Fruit fly (Drosophila melanogaster): ENCODE results near the gene Nepl17.
A peak's percentile ranks its signal among the peaks of the same experiment; 100 is the strongest.

Gene Nepl17

DNA sequence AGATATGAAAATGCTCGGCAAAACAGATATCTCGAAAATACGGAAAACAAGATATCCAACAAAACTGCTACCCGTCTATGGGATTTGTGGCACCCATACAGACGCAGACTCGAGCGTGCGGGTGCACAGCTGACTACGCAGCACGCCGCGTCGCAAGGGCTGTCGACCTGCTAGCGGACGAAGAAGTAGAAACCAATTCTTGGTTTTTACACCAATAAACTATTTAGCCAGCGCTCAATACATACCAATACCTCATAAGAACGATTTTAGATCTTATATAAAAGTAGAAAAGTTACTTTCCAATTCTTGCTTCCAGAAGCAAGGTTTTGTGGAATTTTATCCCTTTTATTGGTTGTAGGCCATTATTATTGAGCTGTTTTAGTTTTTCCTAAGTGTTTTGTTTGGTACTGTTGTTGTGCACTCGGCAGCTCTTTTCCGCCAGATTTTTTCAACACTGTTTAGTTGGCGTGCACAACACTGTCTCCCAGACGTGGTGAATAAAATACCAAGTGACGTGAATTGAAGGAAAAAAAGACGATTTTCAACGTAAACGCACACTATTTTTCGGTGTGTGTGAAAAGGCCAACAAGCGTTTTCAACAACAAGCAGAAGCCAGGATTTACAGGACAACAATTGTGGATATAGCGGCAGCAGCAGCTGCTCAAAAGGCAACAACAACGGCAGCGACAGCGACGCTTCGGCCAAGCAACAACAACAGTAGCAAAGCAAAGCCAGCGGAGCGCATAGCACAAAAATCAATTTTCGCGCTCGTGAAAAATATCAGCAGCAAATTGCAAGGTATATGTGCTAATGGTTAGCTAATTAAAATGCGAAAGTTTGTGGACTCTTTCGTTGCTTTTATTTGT, 16.1 kb downstream of the Nepl17 start (continued):
- TF ChIP-seq Sox102F (GFP tag; optimal IDR thresholded peaks at IDR 0.05): peak; percentile 79
- peak; percentile 83 for TF ChIP-seq CG10631 (GFP tag; optimal IDR thresholded peaks at IDR 0.05)
- peak; percentile 69 for TF ChIP-seq vri (GFP tag; optimal IDR thresholded peaks at IDR 0.05)
- TF ChIP-seq CG31627 (GFP tag; optimal IDR thresholded peaks at IDR 0.05): peak; percentile 87
- no peak for TF ChIP-seq Eip93F (GFP tag; optimal IDR thresholded peaks at IDR 0.05)
- TF ChIP-seq cyc (GFP tag; optimal IDR thresholded peaks at IDR 0.05): peak; percentile 90
- TF ChIP-seq CG16779 (tag; optimal IDR thresholded peaks at IDR 0.05): peak; percentile 15
- peak; percentile 70 for TF ChIP-seq dac (GFP tag; optimal IDR thresholded peaks at IDR 0.05)
- peak; percentile 55 for TF ChIP-seq Lpt (GFP tag; optimal IDR thresholded peaks at IDR 0.05)
- TF ChIP-seq achi (GFP tag; optimal IDR thresholded peaks at IDR 0.05): peak; percentile 84

DNA sequence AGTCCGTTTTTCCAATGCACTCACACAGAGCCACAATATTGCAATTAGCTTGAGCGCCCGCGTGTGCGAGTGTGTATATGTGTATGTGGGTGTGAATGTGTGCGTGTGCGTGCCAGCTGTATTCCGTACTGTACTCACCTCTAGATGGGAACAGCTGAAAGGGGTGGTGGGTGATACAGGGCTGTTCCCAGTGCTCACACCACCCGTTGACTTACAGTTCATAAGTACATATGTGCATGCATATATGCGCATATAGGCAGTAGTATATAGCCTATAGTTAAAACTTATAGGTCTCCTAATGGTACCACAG, 16.7 kb downstream of the Nepl17 start:
- TF ChIP-seq Blimp-1 (GFP tag; optimal IDR thresholded peaks at IDR 0.05) (no peak), Eip78C (GFP tag) (peak; percentile 52), svp (GFP tag) (peak; percentile 58), Sox102F (GFP tag; optimal IDR thresholded peaks at IDR 0.05) (no peak), ss (GFP tag; optimal IDR thresholded peaks at IDR 0.05) (peak in 1 of 2 experiments; percentile 54), eg (GFP tag; IDR thresholded peaks at IDR 0.05) (peak; percentile 48; the same call in 1 of the 3 replicates), net (GFP tag; optimal IDR thresholded peaks at IDR 0.05) (peak; percentile 5)

DNA sequence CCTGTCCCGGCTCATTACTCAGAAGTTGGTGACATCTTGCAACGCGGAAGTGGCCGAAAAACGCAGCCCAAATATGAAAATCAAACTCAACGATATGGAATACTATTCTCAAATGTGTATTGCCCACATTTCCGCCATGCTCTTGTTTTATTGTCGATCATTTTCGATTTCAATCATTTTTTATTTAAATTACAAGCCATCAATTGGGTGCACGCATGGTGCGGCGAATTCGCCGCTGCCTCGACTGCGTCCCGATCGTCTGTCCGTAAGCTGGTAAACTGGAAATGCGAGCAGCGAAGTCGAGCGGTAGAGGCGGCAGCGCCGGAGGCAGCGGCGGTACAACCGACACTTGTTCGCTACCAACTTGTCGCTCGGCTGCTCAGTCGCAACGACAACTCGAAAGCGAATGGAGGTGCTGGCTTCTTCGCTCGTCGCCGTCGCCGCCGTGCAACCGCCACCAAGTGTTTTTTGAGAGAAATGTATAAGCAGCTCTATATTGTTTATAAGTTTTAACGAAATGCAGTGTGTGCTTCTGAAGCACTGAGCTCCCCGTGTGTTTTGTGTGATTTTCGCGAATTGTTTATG, 18.9 kb downstream of the Nepl17 start:
- peak; percentile 54 for TF ChIP-seq svp (GFP tag)
- no peak for TF ChIP-seq Hr39 (GFP tag; optimal IDR thresholded peaks at IDR 0.05)
- TF ChIP-seq CG6276 (GFP tag; optimal IDR thresholded peaks at IDR 0.05): peak; percentile 21
- TF ChIP-seq dsx (GFP tag; optimal IDR thresholded peaks at IDR 0.05; ENCODE audit: poor library complexity, severe bottlenecking): no peak
- peak; percentile 26 for TF ChIP-seq esn (GFP tag; optimal IDR thresholded peaks at IDR 0.05)
- no peak for TF ChIP-seq pdm3 (GFP tag; optimal IDR thresholded peaks at IDR 0.05)
- TF ChIP-seq CG10669 (GFP tag; optimal IDR thresholded peaks at IDR 0.05): no peak
- peak; percentile 46; the same call in 1 of the 3 replicates for TF ChIP-seq eg (GFP tag; IDR thresholded peaks at IDR 0.05)
- peak; percentile 65 for TF ChIP-seq CG6163 (GFP tag; IDR thresholded peaks at IDR 0.05)
- peak; percentile 8 for TF ChIP-seq CG1621 (tag; optimal IDR thresholded peaks at IDR 0.05)
- TF ChIP-seq CG3919 (GFP tag; optimal IDR thresholded peaks at IDR 0.05): peak; percentile 64
- no peak for TF ChIP-seq topi (GFP tag; optimal IDR thresholded peaks at IDR 0.05)
- peak; percentile 56 for TF ChIP-seq Eip78C (GFP tag)
- no peak for TF ChIP-seq cyc (GFP tag; optimal IDR thresholded peaks at IDR 0.05)
- TF ChIP-seq dac (GFP tag; optimal IDR thresholded peaks at IDR 0.05): no peak
- TF ChIP-seq net (GFP tag; optimal IDR thresholded peaks at IDR 0.05): no peak
- peak; percentile 8 for TF ChIP-seq Met (GFP tag; optimal IDR thresholded peaks at IDR 0.05)
- peak; percentile 45; the same call in 1 of the 2 replicates for TF ChIP-seq CG15336 (GFP tag; IDR thresholded peaks at IDR 0.05)
- peak; percentile 0 for TF ChIP-seq Sox14 (GFP tag; optimal IDR thresholded peaks at IDR 0.05)
- TF ChIP-seq ss (GFP tag; optimal IDR thresholded peaks at IDR 0.05): peak in 1 of 2 experiments; percentile 17

DNA sequence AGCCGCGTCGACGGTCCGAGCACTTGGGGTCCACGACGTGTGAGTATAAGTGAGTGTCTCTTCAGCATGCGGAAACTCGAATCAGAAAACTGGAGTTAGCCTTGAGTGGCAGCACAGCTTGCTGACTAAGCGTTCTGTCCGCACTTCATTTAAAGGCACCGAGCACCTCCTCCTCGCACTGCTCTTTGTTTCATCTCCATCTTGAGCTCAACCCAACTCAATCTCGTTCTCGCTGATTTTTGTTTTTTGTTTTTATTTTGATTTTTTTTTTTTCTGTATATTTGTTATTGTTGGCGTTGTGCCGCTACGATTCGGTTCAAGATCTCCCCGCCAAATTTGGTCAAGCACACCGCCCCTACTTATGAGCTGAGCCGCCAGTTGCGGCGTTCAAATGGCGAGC, 22.3 kb downstream of the Nepl17 start:
- TF ChIP-seq svp (GFP tag): peak; percentile 72
- peak; percentile 47 for TF ChIP-seq Eip78C (GFP tag)
- TF ChIP-seq eg (GFP tag; IDR thresholded peaks at IDR 0.05): no peak
- no peak for TF ChIP-seq Eip93F (GFP tag; optimal IDR thresholded peaks at IDR 0.05)
- peak; percentile 29 to 57 for TF ChIP-seq ss (GFP tag; optimal IDR thresholded peaks at IDR 0.05)

DNA sequence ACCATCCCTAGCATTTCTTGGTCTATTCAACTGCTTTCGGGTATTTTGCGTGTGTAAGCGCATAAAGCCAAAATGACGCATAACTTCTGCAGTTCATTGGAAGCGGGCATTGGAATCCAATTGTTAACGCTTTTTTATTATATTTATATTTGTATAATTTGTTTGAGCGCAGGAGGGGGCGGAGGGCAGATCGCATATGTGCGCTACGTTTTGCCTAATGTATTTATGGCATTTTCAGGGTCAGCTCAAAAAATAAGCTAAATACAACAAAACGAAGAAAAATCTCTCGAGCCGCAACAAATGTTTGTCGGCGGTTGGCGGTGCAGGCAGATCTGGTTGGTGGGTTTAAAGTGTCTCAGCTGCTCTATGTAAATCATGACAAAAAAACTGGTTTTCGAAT, 25.2 kb downstream of the Nepl17 start:
- no peak for TF ChIP-seq CG3032 (tag; optimal IDR thresholded peaks at IDR 0.05)
- peak; percentile 14 for TF ChIP-seq fkh (GFP tag; optimal IDR thresholded peaks at IDR 0.05)
- TF ChIP-seq CG11294 (GFP tag; IDR thresholded peaks at IDR 0.05): no peak

Measured in whole organism, prepupa.